Worm (Caenorhabditis elegans): ENCODE measurements around the gene srsx-34.

The srsx-34 gene

DNA sequence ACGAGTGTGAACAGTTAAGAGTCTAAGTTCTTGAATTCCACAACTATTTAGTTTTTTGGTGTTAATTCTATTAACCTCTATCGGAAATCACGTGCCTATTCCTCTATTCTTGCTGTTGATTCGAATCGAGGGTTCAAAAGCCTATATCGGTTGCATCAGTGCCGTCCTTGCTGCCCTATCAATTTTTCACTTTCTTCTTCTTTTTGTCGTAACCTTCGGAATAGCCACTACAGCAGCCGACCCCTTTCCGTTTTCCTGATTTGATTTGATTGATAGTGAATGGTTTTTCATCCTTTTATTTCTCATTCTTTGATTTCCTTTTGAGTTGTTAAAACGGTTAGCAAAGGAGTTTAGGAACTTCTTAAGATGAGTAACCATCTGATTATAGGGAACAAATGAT, 41.5 kb upstream of the srsx-34 start:
- TF ChIP-seq fkh-6 (tag; optimal IDR thresholded peaks at IDR 0.05) = no peak
- no peak for TF ChIP-seq odd-2 (tag; optimal IDR thresholded peaks at IDR 0.05)
- TF ChIP-seq tbx-2 (tag; optimal IDR thresholded peaks at IDR 0.05) = no peak
- no peak for TF ChIP-seq unc-55 (GFP tag; optimal IDR thresholded peaks at IDR 0.05)
- TF ChIP-seq nhr-11 (tag; optimal IDR thresholded peaks at IDR 0.05) = no peak
- no peak for TF ChIP-seq ceh-6 (GFP tag; optimal IDR thresholded peaks at IDR 0.05)
- TF ChIP-seq ref-2 (tag; optimal IDR thresholded peaks at IDR 0.05) = no peak
- no peak for TF ChIP-seq pha-2 (tag; optimal IDR thresholded peaks at IDR 0.05)
- no peak for TF ChIP-seq ztf-16 (tag; optimal IDR thresholded peaks at IDR 0.05)

DNA sequence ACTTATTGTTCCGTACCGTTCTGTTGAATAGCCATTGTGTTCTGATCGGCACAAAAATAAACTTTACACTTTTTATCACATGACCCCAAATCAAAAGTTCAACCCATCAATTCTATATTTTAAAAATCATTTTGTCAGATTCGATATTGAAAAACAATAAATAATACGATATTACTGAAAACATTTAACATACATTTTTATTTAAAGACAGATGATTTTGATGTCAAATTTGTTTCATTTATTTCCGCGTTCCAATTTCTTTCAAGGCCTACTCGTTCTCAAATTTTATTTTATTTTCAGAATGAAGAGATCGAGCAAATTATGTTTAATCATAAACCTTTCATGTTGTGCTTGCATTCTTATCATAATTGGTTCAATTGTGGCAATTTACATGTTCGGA, 41.0 kb upstream of the srsx-34 start, which contains the start of gene F59E11.5:
F59E11.5 (plus strand) TSS at position 301 of the 400 bp plus-strand sequence.
- TF ChIP-seq hlh-13 (GFP tag; optimal IDR thresholded peaks at IDR 0.05) = no peak

DNA sequence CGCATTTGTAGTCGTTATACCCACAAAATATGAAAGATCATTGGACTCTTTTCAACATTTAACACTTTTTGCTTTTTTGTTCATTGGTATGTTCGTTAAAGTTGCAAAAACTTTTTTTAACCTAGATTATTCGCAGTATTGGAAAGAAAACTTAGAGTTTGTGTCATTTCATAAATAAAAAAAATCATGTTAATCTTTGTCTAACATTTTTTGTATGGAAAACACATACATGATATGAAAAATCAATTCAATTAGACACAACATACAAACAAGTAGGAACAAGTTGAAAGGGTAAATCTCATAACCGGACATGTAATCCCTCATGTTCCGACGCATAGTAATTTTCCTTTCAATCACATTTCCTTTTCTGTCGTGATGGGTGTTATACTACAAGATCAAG, 34.6 kb upstream of the srsx-34 start, which contains the start of gene F59E11.2:
F59E11.2 (plus strand) TSS at position 301 of the 400 bp plus-strand sequence.
- TF ChIP-seq ttx-3 (tag; optimal IDR thresholded peaks at IDR 0.05) = no peak
- TF ChIP-seq ceh-2 (tag; optimal IDR thresholded peaks at IDR 0.05) = no peak
- no peak for TF ChIP-seq elt-4 (tag; optimal IDR thresholded peaks at IDR 0.05)
- no peak for TF ChIP-seq ets-4 (tag; optimal IDR thresholded peaks at IDR 0.05)
- no peak for TF ChIP-seq madf-2 (tag; optimal IDR thresholded peaks at IDR 0.05)
- no peak for TF ChIP-seq hlh-8 (tag; optimal IDR thresholded peaks at IDR 0.05)
- TF ChIP-seq C08G9.2 (tag; optimal IDR thresholded peaks at IDR 0.05) = no peak
- TF ChIP-seq tbx-7 (tag; optimal IDR thresholded peaks at IDR 0.05) = no peak
- no peak for TF ChIP-seq fax-1 (tag; optimal IDR thresholded peaks at IDR 0.05)
- no peak for TF ChIP-seq ceh-48 (tag; optimal IDR thresholded peaks at IDR 0.05)
- TF ChIP-seq sdc-2 (tag; optimal IDR thresholded peaks at IDR 0.05) = no peak
- TF ChIP-seq ceh-34 (tag; optimal IDR thresholded peaks at IDR 0.05) = no peak
- TF ChIP-seq dve-1 (tag; optimal IDR thresholded peaks at IDR 0.05) = no peak
- TF ChIP-seq unc-3 (GFP tag; conservative IDR thresholded peaks at IDR 0.05) = no peak
- no peak for TF ChIP-seq unc-3 (tag; optimal IDR thresholded peaks at IDR 0.05)

DNA sequence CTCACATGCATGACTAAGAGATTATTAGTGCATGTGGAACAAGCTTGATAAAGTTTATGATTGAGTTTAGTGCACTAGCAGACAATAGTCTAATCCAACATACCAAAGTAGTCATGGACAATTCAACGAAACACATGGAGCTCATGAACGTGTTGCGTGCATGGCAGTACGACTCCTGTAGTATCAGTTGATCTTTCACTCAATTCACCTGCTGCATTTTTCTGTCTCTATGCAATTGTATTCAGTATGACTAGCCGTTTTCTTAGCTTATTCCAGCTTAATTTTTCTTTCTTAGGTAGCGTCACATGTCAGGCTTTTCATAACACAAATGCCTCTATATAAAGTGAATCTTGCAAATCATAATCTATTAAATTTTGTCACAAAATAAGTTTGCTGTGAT, 32.5 kb upstream of the srsx-34 start, which contains the start of gene srx-1:
srx-1 (plus strand) TSS at position 382 of the 400 bp plus-strand sequence.
- no peak for TF ChIP-seq dve-1 (tag; optimal IDR thresholded peaks at IDR 0.05)

DNA sequence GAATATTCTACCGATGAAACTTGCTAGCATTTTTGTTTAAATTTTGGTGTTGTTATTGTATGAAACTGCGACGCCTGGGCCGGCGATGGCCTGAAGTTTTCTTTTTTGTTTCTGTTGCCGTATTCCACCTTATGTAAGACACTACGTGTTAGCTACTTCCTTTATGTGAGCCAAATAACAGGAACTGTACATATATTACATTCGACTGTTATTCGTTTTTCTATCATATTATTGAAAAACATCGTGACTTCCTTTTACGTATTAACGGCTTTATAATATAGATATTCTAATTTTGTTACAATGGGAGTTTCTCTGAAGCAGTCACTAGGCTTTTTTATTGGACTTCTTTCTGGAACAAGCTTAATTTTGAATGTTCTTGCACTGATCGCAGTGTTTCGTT, 30.5 kb upstream of the srsx-34 start, which contains the start of gene srx-3:
srx-3 (plus strand) TSS at position 301 of the 400 bp plus-strand sequence.
- TF ChIP-seq ceh-34 (tag; optimal IDR thresholded peaks at IDR 0.05) = no peak

DNA sequence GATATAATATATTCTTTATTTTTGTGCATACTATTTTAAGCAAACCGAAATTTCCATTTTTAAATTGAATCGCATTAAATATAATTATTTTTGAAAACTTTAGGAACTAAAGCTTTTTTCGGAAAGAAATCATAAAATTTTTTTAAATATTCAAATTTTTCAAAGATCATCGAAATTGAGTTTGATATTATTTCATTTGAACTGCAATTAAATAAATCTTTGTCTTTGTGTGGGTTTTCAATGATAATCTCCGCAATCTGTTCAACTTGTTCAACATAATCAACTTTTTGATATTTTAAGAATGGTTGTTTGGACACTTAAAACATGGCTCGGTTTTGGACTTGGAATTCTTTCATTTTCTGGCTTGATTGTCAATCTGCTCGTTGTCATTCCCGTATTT, 26.6 kb upstream of the srsx-34 start, which contains the start of gene srx-2:
srx-2 (plus strand) TSS at position 301 of the 400 bp plus-strand sequence.
- TF ChIP-seq pha-2 (tag; optimal IDR thresholded peaks at IDR 0.05) (no peak), ceh-31 (tag; optimal IDR thresholded peaks at IDR 0.05) (no peak), pros-1 (tag; optimal IDR thresholded peaks at IDR 0.05) (no peak), sdc-2 (tag; optimal IDR thresholded peaks at IDR 0.05) (no peak), Y22D7AL.16 (tag; optimal IDR thresholded peaks at IDR 0.05) (no peak)

DNA sequence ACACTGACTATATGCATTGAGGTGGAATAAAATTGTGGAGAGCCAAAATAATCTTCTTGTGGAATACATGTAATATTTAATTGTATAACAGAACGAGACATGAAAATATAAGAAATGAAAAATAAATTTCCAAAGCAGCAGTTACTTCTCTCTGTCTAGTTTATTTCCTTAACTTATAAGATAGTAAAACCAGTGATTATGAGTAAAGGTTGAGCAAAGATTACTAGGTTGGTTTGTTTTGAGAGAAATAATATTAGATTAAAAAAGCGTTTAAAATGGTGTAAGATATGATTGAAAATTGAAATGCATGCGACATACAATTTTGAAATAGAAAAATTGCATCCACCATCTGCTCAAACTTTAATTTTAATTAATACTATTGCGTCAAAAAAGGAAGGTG, 22.0 kb upstream of the srsx-34 start, which contains the start of gene srh-201:
srh-201 (minus strand) TSS at position 101 of the 400 bp plus-strand sequence.
- no peak for TF ChIP-seq gmeb-2 (tag; optimal IDR thresholded peaks at IDR 0.05)
- TF ChIP-seq unc-42 (tag; optimal IDR thresholded peaks at IDR 0.05) = no peak
- TF ChIP-seq fkh-6 (tag; optimal IDR thresholded peaks at IDR 0.05) = no peak
- TF ChIP-seq hlh-13 (GFP tag; optimal IDR thresholded peaks at IDR 0.05) = no peak
- TF ChIP-seq ceh-9 (tag; optimal IDR thresholded peaks at IDR 0.05) = no peak

All from whole organism, late embryonic.